Fruit fly (Drosophila melanogaster) S2 (cell line): Measurements from ENCODE around the gene CG12299.

ENCODE experiments used
- CG8478 ChIP-seq: fragments of >200 bp; optimal IDR thresholded peaks from 2 replicates; lab custom pipeline; 2018
- CTCF ChIP-seq, 2 experiments: fragments of >200 bp; optimal IDR thresholded peaks; 2 replicates each; lab custom pipeline; 2018

dm6 chr2L:10721535-10721934 lies 15.6 kb upstream of the CG12299 start:
- TF ChIP-seq CTCF (optimal IDR thresholded peaks at IDR 0.05; lab: Kevin White, UChicago) (no peak), CG8478 (no peak)
